Fruit fly (Drosophila melanogaster): ENCODE measurements around the gene CG9636.

The CG9636 gene

dm6 chr3R:8243720-8244119 is at the start of gene CG9636, which contains the start of the genes CG18749 and CG33722:
CG9636 (minus strand) TSS chr3R:8243792.
CG18749 (plus strand) TSS chr3R:8244055.
CG33722 (plus strand) TSS chr3R:8244055.
- TF ChIP-seq usp (GFP tag; optimal IDR thresholded peaks at IDR 0.05) (no peak), Jarid2 (GFP tag; optimal IDR thresholded peaks at IDR 0.05) (no peak), CG18619 (GFP tag; optimal IDR thresholded peaks at IDR 0.05) (peak; percentile 46), Hand (GFP tag; optimal IDR thresholded peaks at IDR 0.05) (peak; percentile 41), NFAT (GFP tag; IDR thresholded peaks at IDR 0.05) (no peak), Oli (tag; optimal IDR thresholded peaks at IDR 0.05) (peak; percentile 36), CG15601 (tag; optimal IDR thresholded peaks at IDR 0.05) (peak; percentile 74), abd-A (tag; optimal IDR thresholded peaks at IDR 0.05) (no peak), seq (GFP tag; IDR thresholded peaks at IDR 0.05) (no peak; the same call in 1 of the 2 replicates), dysf (GFP tag; IDR thresholded peaks at IDR 0.05) (peak; percentile 53; the same call in 2 of the 3 replicates), CG8924 (tag; optimal IDR thresholded peaks at IDR 0.05) (peak; percentile 72), sug (tag; optimal IDR thresholded peaks at IDR 0.05) (peak; percentile 72), mld (GFP tag; IDR thresholded peaks at IDR 0.05; ENCODE audit: partially characterized antibody) (peak; percentile 90), bab2 (GFP tag; optimal IDR thresholded peaks at IDR 0.05) (no peak), CG32532 (GFP tag; IDR thresholded peaks at IDR 0.05) (peak; percentile 77), CrebB (tag; optimal IDR thresholded peaks at IDR 0.05) (no peak), ssp (GFP tag; IDR thresholded peaks at IDR 0.05) (peak; percentile 45; the same call in 1 of the 2 replicates), MESR4 (GFP tag; optimal IDR thresholded peaks at IDR 0.05) (no peak), tup (GFP tag; optimal IDR thresholded peaks at IDR 0.05) (peak; percentile 42), dati (GFP tag; IDR thresholded peaks at IDR 0.05) (no peak), exex (tag; optimal IDR thresholded peaks at IDR 0.05) (peak; percentile 54), vfl (GFP tag; optimal IDR thresholded peaks at IDR 0.05) (peak; percentile 54), crp (GFP tag; optimal IDR thresholded peaks at IDR 0.05) (peak in 1 of 2 experiments; percentile 38), wek (GFP tag; optimal IDR thresholded peaks at IDR 0.05) (no peak), Dbx (GFP tag; IDR thresholded peaks at IDR 0.05) (peak; percentile 75; the same call in 2 of the 3 replicates), CG7963 (GFP tag; IDR thresholded peaks at IDR 0.05; ENCODE audit: partially characterized antibody) (peak; percentile 82), CG43689 (GFP tag; IDR thresholded peaks at IDR 0.05) (no peak), CG1603 (tag; optimal IDR thresholded peaks at IDR 0.05) (peak; percentile 38), CG2712 (tag; optimal IDR thresholded peaks at IDR 0.05) (peak; percentile 84), row (GFP tag; IDR thresholded peaks at IDR 0.05) (peak; percentile 90), Elba2 (GFP tag; optimal IDR thresholded peaks at IDR 0.05) (peak; percentile 42), Fer3 (tag; optimal IDR thresholded peaks at IDR 0.05) (peak; percentile 56), CG7839 (tag; optimal IDR thresholded peaks at IDR 0.05) (peak; percentile 71), CG11085 (GFP tag; IDR thresholded peaks at IDR 0.05) (no peak), scrt (GFP tag; optimal IDR thresholded peaks at IDR 0.05) (peak; percentile 41), CG6683 (GFP tag; optimal IDR thresholded peaks at IDR 0.05) (peak; percentile 44), zen (tag; optimal IDR thresholded peaks at IDR 0.05) (peak; percentile 70), CG11723 (GFP tag; optimal IDR thresholded peaks at IDR 0.05) (peak; percentile 55), CG4282 (GFP tag; optimal IDR thresholded peaks at IDR 0.05) (no peak), D19B (GFP tag; optimal IDR thresholded peaks at IDR 0.05) (no peak), Adf1 (GFP tag; IDR thresholded peaks at IDR 0.05) (peak; percentile 30), CG6791 (GFP tag; IDR thresholded peaks at IDR 0.05; ENCODE audit: partially characterized antibody) (peak; percentile 91), CG9609 (GFP tag; optimal IDR thresholded peaks at IDR 0.05) (peak; percentile 12), Kr (GFP tag; optimal IDR thresholded peaks at IDR 0.05) (no peak), CG14441 (GFP tag; IDR thresholded peaks at IDR 0.05) (peak; percentile 68), NK7.1 (GFP tag; optimal IDR thresholded peaks at IDR 0.05) (no peak), CG12942 (GFP tag; optimal IDR thresholded peaks at IDR 0.05) (peak; percentile 58), sens (GFP tag) (peak; percentile 88), luna (GFP tag; optimal IDR thresholded peaks at IDR 0.05) (no peak), CG7987 (GFP tag; optimal IDR thresholded peaks at IDR 0.05) (peak; percentile 21), CG11398 (GFP tag; optimal IDR thresholded peaks at IDR 0.05) (no peak)

Measured in whole organism, embryonic.